Worm (Caenorhabditis elegans): ENCODE measurements around the gene ech-5.

Gene ech-5

ce11 chrIV:787755-788154 lies 9.1 kb upstream of the ech-5 start, which contains the start of gene F56B3.6:
TSS of gene F56B3.6 (plus strand) at chrIV:788055.
- no peak for TF ChIP-seq F13H6.1 (tag; optimal IDR thresholded peaks at IDR 0.05)
- no peak for TF ChIP-seq ceh-48 (tag; optimal IDR thresholded peaks at IDR 0.05)
- TF ChIP-seq npax-4 (tag; optimal IDR thresholded peaks at IDR 0.05), result no peak
- no peak for TF ChIP-seq lin-11 (tag; optimal IDR thresholded peaks at IDR 0.05)
- TF ChIP-seq unc-55 (GFP tag; optimal IDR thresholded peaks at IDR 0.05), result no peak
- no peak for TF ChIP-seq elt-2 (tag; optimal IDR thresholded peaks at IDR 0.05)
- TF ChIP-seq tbx-7 (tag; optimal IDR thresholded peaks at IDR 0.05), result no peak
- TF ChIP-seq nfya-1 (tag; optimal IDR thresholded peaks at IDR 0.05), result no peak
- TF ChIP-seq K02D7.2 (tag; optimal IDR thresholded peaks at IDR 0.05), result no peak
- TF ChIP-seq nhr-11 (tag; optimal IDR thresholded peaks at IDR 0.05), result no peak
- TF ChIP-seq T23F11.4 (GFP tag; optimal IDR thresholded peaks at IDR 0.05), result no peak
- TF ChIP-seq ceh-18 (tag; optimal IDR thresholded peaks at IDR 0.05), result no peak
- no peak for TF ChIP-seq che-1 (tag; optimal IDR thresholded peaks at IDR 0.05)

- TF ChIP-seq elt-2 (tag; optimal IDR thresholded peaks at IDR 0.05) (no peak), nfya-1 (tag; optimal IDR thresholded peaks at IDR 0.05) (no peak), pax-1 (tag; optimal IDR thresholded peaks at IDR 0.05) (no peak)
These were observed 2.5 kb upstream of the ech-5 start, which contains the start of gene F56B3.4 for ce11 chrIV:794275-794674. TSS of gene F56B3.4 (minus strand) at chrIV:794275.

- TF ChIP-seq ceh-2 (tag; optimal IDR thresholded peaks at IDR 0.05) (no peak), ceh-45 (GFP tag; IDR thresholded peaks at IDR 0.05) (no peak), ceh-14 (tag; optimal IDR thresholded peaks at IDR 0.05) (no peak), tbx-7 (tag; optimal IDR thresholded peaks at IDR 0.05) (no peak), ets-4 (tag; optimal IDR thresholded peaks at IDR 0.05) (no peak), eyg-1 (tag; optimal IDR thresholded peaks at IDR 0.05) (no peak)
These were observed 1.4 kb upstream of the ech-5 start, which contains the start of gene skr-18 for ce11 chrIV:795383-795872. TSS of gene skr-18 (minus strand) at chrIV:795433.

- TF ChIP-seq Y22D7AL.16 (tag; optimal IDR thresholded peaks at IDR 0.05) (no peak), ceh-48 (tag; optimal IDR thresholded peaks at IDR 0.05) (no peak), ahr-1 (tag; optimal IDR thresholded peaks at IDR 0.05) (no peak), syd-9 (tag; optimal IDR thresholded peaks at IDR 0.05) (no peak), tbx-2 (tag; optimal IDR thresholded peaks at IDR 0.05) (no peak), ceh-2 (tag; optimal IDR thresholded peaks at IDR 0.05) (no peak), pqm-1 (tag; optimal IDR thresholded peaks at IDR 0.05) (no peak), ama-1 (optimal IDR thresholded peaks at IDR 0.05) (no peak)
These were observed 3.7 kb downstream of the ech-5 start, which contains the start of gene mrpl-46 for ce11 chrIV:800518-800917. TSS of gene mrpl-46 (plus strand) at chrIV:800818.

ce11 chrIV:801162-801561 lies 4.3 kb downstream of the ech-5 start:
- TF ChIP-seq hlh-30 (tag; optimal IDR thresholded peaks at IDR 0.05; ENCODE audit: insufficient read depth), result no peak
- TF ChIP-seq ceh-30 (tag; optimal IDR thresholded peaks at IDR 0.05), result no peak
- no peak for TF ChIP-seq ceh-18 (tag; optimal IDR thresholded peaks at IDR 0.05)
- no peak for TF ChIP-seq hlh-13 (GFP tag; optimal IDR thresholded peaks at IDR 0.05)
- no peak for TF ChIP-seq rnt-1 (tag; optimal IDR thresholded peaks at IDR 0.05)
- TF ChIP-seq elt-4 (tag; optimal IDR thresholded peaks at IDR 0.05), result no peak
- no peak for TF ChIP-seq K09A11.1 (tag; optimal IDR thresholded peaks at IDR 0.05; ENCODE audit: insufficient read depth)
- TF ChIP-seq ceh-34 (tag; optimal IDR thresholded peaks at IDR 0.05), result no peak
- TF ChIP-seq ahr-1 (tag; optimal IDR thresholded peaks at IDR 0.05), result no peak
- no peak for TF ChIP-seq nfya-1 (tag; optimal IDR thresholded peaks at IDR 0.05)
- no peak for TF ChIP-seq pqm-1 (tag; optimal IDR thresholded peaks at IDR 0.05)
- TF ChIP-seq npax-4 (tag; optimal IDR thresholded peaks at IDR 0.05), result no peak
- TF ChIP-seq ceh-22 (tag; optimal IDR thresholded peaks at IDR 0.05), result no peak
- no peak for TF ChIP-seq zip-5 (tag; optimal IDR thresholded peaks at IDR 0.05)
- TF ChIP-seq sdc-2 (tag; optimal IDR thresholded peaks at IDR 0.05), result no peak
- no peak for TF ChIP-seq dve-1 (tag; optimal IDR thresholded peaks at IDR 0.05)
- no peak for TF ChIP-seq fax-1 (tag; optimal IDR thresholded peaks at IDR 0.05)
- no peak for TF ChIP-seq sox-4 (tag; optimal IDR thresholded peaks at IDR 0.05)
- no peak for TF ChIP-seq ama-1 (optimal IDR thresholded peaks at IDR 0.05)
- no peak for TF ChIP-seq nhr-232 (tag; optimal IDR thresholded peaks at IDR 0.05)

All from whole organism, late embryonic.